Worm (Caenorhabditis elegans) whole organism, L4 larva: ENCODE measurements around the gene E04D5.4.

ENCODE experiments used
- F26F4.8 ChIP-seq: fragments of 200-800 bp; sonication (Bioruptor generic); conservative IDR thresholded peaks from 2 replicates; pipeline ENCODE4 v1.3.6; 2022; ENCODE audit warnings: missing genetic modification characterization, missing compliant biosample characterization
- F37D6.2 ChIP-seq: sonication (generic microtip); optimal IDR thresholded peaks from 2 replicates; lab custom pipeline; 2016; ENCODE audit warnings: mild to moderate bottlenecking, missing genetic modification characterization, missing compliant biosample characterization
- F44E2.7 ChIP-seq: fragments of 200-800 bp; sonication (Bioruptor generic); IDR thresholded peaks from 2 replicates; pipeline ENCODE4 v2.1.2; 2022; ENCODE audit warnings: missing genetic modification characterization, missing compliant biosample characterization
- R02D3.7 ChIP-seq: fragments of 150-350 bp; sonication (generic microtip); optimal IDR thresholded peaks from 3 replicates; lab custom pipeline; 2014; ENCODE audit warnings: missing biosample characterization, missing genetic modification characterization
- aha-1 ChIP-seq: fragments of 150-350 bp; peaks from one replicate; lab custom pipeline; 2014; ENCODE audit warnings: missing biosample characterization, missing genetic modification characterization
- ama-1 ChIP-seq: fragments of 150-350 bp; optimal IDR thresholded peaks from 2 replicates; lab custom pipeline; 2014; ENCODE audit warnings: inconsistent platforms, mixed read lengths
- ces-1 ChIP-seq: fragments of 150-350 bp; sonication (generic microtip); optimal IDR thresholded peaks from 4 replicates; lab custom pipeline; 2014; ENCODE audit warnings: missing biosample characterization, missing genetic modification reagents, missing genetic modification characterization
- ctbp-1 ChIP-seq: fragments of 200-800 bp; sonication (Bioruptor generic); IDR thresholded peaks from 2 replicates; pipeline ENCODE4 v1.3.6; 2022; ENCODE audit warnings: missing genetic modification reagents, missing genetic modification characterization, missing compliant biosample characterization
- daf-16 ChIP-seq, 3 experiments: sonication (generic microtip); optimal IDR thresholded peaks; 2 replicates each; lab custom pipeline; 2016 to 2017; ENCODE audit warnings: missing genetic modification characterization in 3 of 3, missing genetic modification reagents in 3 of 3, mild to moderate bottlenecking in 2 of 3, missing compliant biosample characterization in 2 of 3, missing biosample characterization in 1 of 3, moderate library complexity in 1 of 3
- daf-8 ChIP-seq: fragments of 200-800 bp; sonication (Bioruptor generic); IDR thresholded peaks from 2 replicates; pipeline ENCODE4 v1.3.6; 2022; ENCODE audit warnings: missing genetic modification characterization, missing compliant biosample characterization
- dmd-6 ChIP-seq: fragments of 200-800 bp; sonication (Bioruptor generic); IDR thresholded peaks from 2 replicates; pipeline ENCODE4 v1.3.6; 2022; ENCODE audit warnings: missing genetic modification reagents, missing genetic modification characterization, missing compliant biosample characterization
- dpl-1 ChIP-seq: fragments of 150-350 bp; optimal IDR thresholded peaks from 2 replicates; lab custom pipeline; 2014; ENCODE audit warnings: missing biosample characterization, missing genetic modification reagents, missing genetic modification characterization
- dve-1 ChIP-seq: sonication (generic microtip); optimal IDR thresholded peaks from 2 replicates; lab custom pipeline; 2017; ENCODE audit warnings: antibody characterized with exemption, mild to moderate bottlenecking, missing genetic modification characterization, missing compliant biosample characterization; ENCODE audit not compliant: insufficient read depth
- egl-27 ChIP-seq: sonication (generic microtip); optimal IDR thresholded peaks from 3 replicates; lab custom pipeline; 2017; ENCODE audit warnings: missing biosample characterization, missing genetic modification reagents, missing genetic modification characterization
- hif-1 ChIP-seq, 2 experiments: sonication (generic microtip); optimal IDR thresholded peaks; 2 replicates each; lab custom pipeline; 2016 to 2017; ENCODE audit warnings: missing compliant biosample characterization in 2 of 2, missing genetic modification characterization in 2 of 2, missing genetic modification reagents in 2 of 2, missing genotype in 2 of 2, mild to moderate bottlenecking in 1 of 2
- hlh-11 ChIP-seq: fragments of 200-800 bp; sonication (Bioruptor generic); optimal IDR thresholded peaks from 2 replicates; lab custom pipeline; 2018; ENCODE audit warnings: mild to moderate bottlenecking, missing genetic modification characterization, missing compliant biosample characterization
- hlh-30 ChIP-seq: sonication (generic microtip); optimal IDR thresholded peaks from 2 replicates; lab custom pipeline; 2017; ENCODE audit warnings: antibody characterized with exemption, mild to moderate bottlenecking, missing genetic modification characterization, missing compliant biosample characterization; ENCODE audit not compliant: insufficient read depth
- hmg-1.1 ChIP-seq: fragments of 200-800 bp; sonication (Bioruptor generic); IDR thresholded peaks from 2 replicates; pipeline ENCODE4 v1.3.6; 2022; ENCODE audit warnings: missing genetic modification reagents, missing genetic modification characterization, missing compliant biosample characterization
- lim-7 ChIP-seq: fragments of 200-800 bp; sonication (Bioruptor generic); IDR thresholded peaks from 2 replicates; pipeline ENCODE4 v1.3.6; 2022; ENCODE audit warnings: missing genetic modification characterization, missing compliant biosample characterization
- lin-13 ChIP-seq: fragments of 150-350 bp; optimal IDR thresholded peaks from 2 replicates; lab custom pipeline; 2014; ENCODE audit warnings: missing biosample characterization, missing genetic modification reagents, missing genetic modification characterization
- lin-29 ChIP-seq: fragments of 200-800 bp; sonication (Bioruptor generic); IDR thresholded peaks from 2 replicates; pipeline ENCODE4 v1.3.6; 2022; ENCODE audit warnings: missing genetic modification reagents, missing genetic modification characterization, missing compliant biosample characterization
- lin-38 ChIP-seq: fragments of 200-800 bp; sonication (Bioruptor generic); IDR thresholded peaks from 2 replicates; pipeline ENCODE4 v1.3.6; 2022; ENCODE audit warnings: missing genetic modification reagents, missing genetic modification characterization, missing compliant biosample characterization
- mdl-1 ChIP-seq, 2 experiments: fragments of 150-350 bp in 1 of 2; sonication (generic microtip) in 1 of 2; optimal IDR thresholded peaks; 2 replicates each; lab custom pipeline; 2014 to 2017; ENCODE audit warnings: missing biosample characterization in 2 of 2, missing genetic modification characterization in 2 of 2
- mep-1 ChIP-seq: fragments of 150-350 bp; sonication (generic microtip); optimal IDR thresholded peaks from 3 replicates; lab custom pipeline; 2014; ENCODE audit warnings: missing biosample characterization, missing genetic modification characterization
- mes-2 ChIP-seq: sonication (generic microtip); optimal IDR thresholded peaks from 2 replicates; lab custom pipeline; 2016; ENCODE audit warnings: missing genotype, mild to moderate bottlenecking, missing genetic modification characterization, missing compliant biosample characterization; ENCODE audit not compliant: poor library complexity, severe bottlenecking
- mxl-2 ChIP-seq: fragments of 200-800 bp; sonication (Bioruptor generic); conservative IDR thresholded peaks from 2 replicates; pipeline ENCODE4 v1.3.6; 2022; ENCODE audit warnings: missing genetic modification reagents, missing genetic modification characterization, missing compliant biosample characterization
- mxl-3 ChIP-seq: fragments of 200-800 bp; sonication (Bioruptor generic); optimal IDR thresholded peaks from 2 replicates; lab custom pipeline; 2018; ENCODE audit warnings: mild to moderate bottlenecking, missing genetic modification characterization, missing compliant biosample characterization
- nhr-10 ChIP-seq: fragments of 150-350 bp; optimal IDR thresholded peaks from 2 replicates; lab custom pipeline; 2014; ENCODE audit warnings: missing biosample characterization, missing genetic modification characterization
- nhr-102 ChIP-seq: sonication (generic microtip); optimal IDR thresholded peaks from 2 replicates; lab custom pipeline; 2016; ENCODE audit warnings: mild to moderate bottlenecking, missing genetic modification characterization, moderate library complexity, missing compliant biosample characterization
- nhr-11 ChIP-seq: fragments of 150-350 bp; optimal IDR thresholded peaks from 2 replicates; lab custom pipeline; 2014; ENCODE audit warnings: missing biosample characterization, missing genetic modification characterization
- nhr-111 ChIP-seq: fragments of 200-800 bp; sonication (Bioruptor generic); optimal IDR thresholded peaks from 2 replicates; lab custom pipeline; 2018; ENCODE audit warnings: mild to moderate bottlenecking, missing genetic modification characterization, missing compliant biosample characterization
- nhr-237 ChIP-seq: sonication (generic microtip); optimal IDR thresholded peaks from 2 replicates; lab custom pipeline; 2017; ENCODE audit warnings: missing biosample characterization, missing genetic modification characterization
- nhr-28 ChIP-seq: fragments of 150-350 bp; optimal IDR thresholded peaks from 2 replicates; lab custom pipeline; 2014; ENCODE audit warnings: missing biosample characterization, missing genetic modification characterization
- pha-4 ChIP-seq, 2 experiments: fragments of 150-350 bp in 1 of 2; fragments of 200-800 bp in 1 of 2; sonication (Bioruptor generic) in 1 of 2; IDR thresholded peaks in 1 of 2; optimal IDR thresholded peaks in 1 of 2; 2 replicates each; pipeline versions ENCODE4 v1.3.6 to Lab custom; 2014 to 2022; ENCODE audit warnings: missing genetic modification characterization in 2 of 2, missing genetic modification reagents in 2 of 2, missing biosample characterization in 1 of 2, missing compliant biosample characterization in 1 of 2
- rbr-2 ChIP-seq: sonication (generic microtip); optimal IDR thresholded peaks from 2 replicates; lab custom pipeline; 2016; ENCODE audit warnings: missing genotype, missing genetic modification characterization, missing compliant biosample characterization
- spr-3 ChIP-seq: fragments of 200-800 bp; sonication (Bioruptor generic); optimal IDR thresholded peaks from 2 replicates; lab custom pipeline; 2018; ENCODE audit warnings: mild to moderate bottlenecking, missing genetic modification characterization, missing compliant biosample characterization
- tra-1 ChIP-seq: fragments of 200-800 bp; sonication (Bioruptor generic); IDR thresholded peaks from 2 replicates; pipeline ENCODE4 v1.3.6; 2022; ENCODE audit warnings: missing genetic modification reagents, missing genetic modification characterization, missing compliant biosample characterization
- unc-39 ChIP-seq: sonication (generic microtip); optimal IDR thresholded peaks from 2 replicates; lab custom pipeline; 2017; ENCODE audit warnings: missing biosample characterization, missing genetic modification characterization
- unc-62 ChIP-seq, 3 experiments: fragments of 150-350 bp in 1 of 3; sonication (generic microtip); optimal IDR thresholded peaks in 2 of 3; peaks in 1 of 3; 1 replicate in 1 of 3; 2 replicates in 2 of 3; lab custom pipeline; 2014 to 2017; ENCODE audit warnings: missing biosample characterization in 3 of 3, missing genetic modification characterization in 3 of 3, missing genetic modification reagents in 3 of 3, missing genotype in 1 of 3
- vab-7 ChIP-seq: fragments of 200-800 bp; sonication (Bioruptor generic); IDR thresholded peaks from 2 replicates; pipeline ENCODE4 v1.3.6; 2022; ENCODE audit warnings: missing genetic modification reagents, missing genetic modification characterization, missing compliant biosample characterization
- zag-1 ChIP-seq: fragments of 150-350 bp; optimal IDR thresholded peaks from 2 replicates; lab custom pipeline; 2014; ENCODE audit warnings: missing biosample characterization, missing genetic modification characterization

E04D5.4 gene

DNA sequence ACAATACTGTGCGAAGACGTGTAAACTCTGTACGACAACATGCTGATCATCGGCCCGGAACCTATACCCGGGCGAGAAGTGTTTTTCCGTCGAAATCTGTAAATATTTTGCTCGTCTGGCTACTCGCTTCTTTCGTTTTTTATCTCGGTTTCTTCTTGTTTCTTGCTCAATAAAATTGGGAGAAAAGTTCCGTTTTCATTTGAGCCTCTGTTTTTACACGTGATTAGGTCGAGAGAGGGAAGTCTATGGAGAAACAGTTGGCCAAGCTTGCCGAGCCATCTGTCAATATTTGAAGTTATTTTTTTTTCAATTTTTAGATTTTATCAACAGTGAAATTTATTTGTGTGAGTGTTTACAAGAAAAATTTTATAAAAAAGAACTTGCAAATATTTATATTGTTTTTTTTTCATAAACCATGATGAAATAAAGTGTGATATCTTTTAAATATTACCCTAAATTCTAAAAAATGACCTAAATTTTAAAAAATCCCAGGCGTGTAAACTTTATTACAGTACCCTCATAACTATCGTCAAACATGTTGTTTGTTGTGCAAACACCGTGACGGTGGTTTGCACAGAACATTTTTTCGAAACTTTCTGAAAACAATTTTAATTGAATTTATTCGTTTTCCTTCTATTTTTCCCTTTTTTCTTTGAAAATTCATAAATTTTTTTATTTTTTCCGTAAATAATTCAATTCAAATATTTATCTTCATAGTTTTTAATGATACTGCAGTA, 5.1 kb downstream of the E04D5.4 start (continued):
- TF ChIP-seq nhr-111 (GFP tag; lab: Kevin White, UChicago) = no peak
- no peak for TF ChIP-seq mxl-2 (GFP tag; lab: Robert Waterston, UW)
- no peak for TF ChIP-seq F37D6.2 (tag; lab: Kevin White, UChicago)
- TF ChIP-seq mxl-3 (GFP tag; lab: Kevin White, UChicago) = no peak
- no peak for TF ChIP-seq lim-7 (GFP tag; lab: Robert Waterston, UW)
- no peak for TF ChIP-seq lin-13
- TF ChIP-seq egl-27 (tag; lab: Kevin White, UChicago) = no peak
- TF ChIP-seq zag-1 (tag; lab: Kevin White, UChicago) = no peak
- TF ChIP-seq, all 104 proteins: peak for 6

DNA sequence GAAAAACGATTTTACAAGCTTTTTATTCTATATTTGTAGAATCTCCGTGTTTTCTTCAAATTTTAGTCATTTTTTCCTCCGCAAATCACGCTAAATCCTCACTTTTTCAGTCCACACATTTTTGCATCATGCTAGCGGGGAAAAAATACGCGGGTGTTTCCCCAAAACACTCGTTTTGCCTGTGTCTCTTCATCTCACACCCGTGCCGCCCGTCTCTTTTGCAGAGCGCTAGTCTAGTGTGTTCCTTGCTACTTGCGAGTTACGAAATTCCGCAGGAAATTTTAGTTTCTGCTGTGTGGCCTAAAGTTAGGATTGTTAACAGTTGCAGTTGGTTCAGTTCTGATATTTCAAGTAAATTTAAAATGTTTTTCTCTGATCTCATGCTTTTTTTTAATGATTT, 5.7 kb downstream of the E04D5.4 start:
- TF ChIP-seq mep-1 (tag; lab: Kevin White, UChicago) (peak; percentile 3), hif-1 (tag; optimal IDR thresholded peaks at IDR 0.05; lab: Kevin White, UChicago) (peak in 1 of 2 experiments; percentile 30), hlh-30 (peak; percentile 49), ctbp-1 (GFP tag; lab: Robert Waterston, UW) (no peak), daf-8 (GFP tag; lab: Robert Waterston, UW) (no peak), nhr-11 (tag; lab: Kevin White, UChicago) (peak; percentile 75), mdl-1 (tag; optimal IDR thresholded peaks at IDR 0.05; lab: Kevin White, UChicago) (peak; percentile 51 to 67), nhr-237 (no peak), unc-62 (GFP tag; optimal IDR thresholded peaks at IDR 0.05 in 1 of 2; lab: Kevin White, UChicago) (no peak), unc-62 (tag; optimal IDR thresholded peaks at IDR 0.05; lab: Kevin White, UChicago) (no peak), hmg-1.1 (GFP tag; lab: Robert Waterston, UW) (peak; percentile 64), ama-1 (lab: Kevin White, UChicago) (peak; percentile 23), tra-1 (GFP tag; lab: Robert Waterston, UW) (peak; percentile 52; the same call in 1 of the 2 replicates), vab-7 (GFP tag; lab: Robert Waterston, UW) (no peak), nhr-28 (tag; lab: Kevin White, UChicago) (peak; percentile 77), spr-3 (GFP tag; lab: Kevin White, UChicago) (no peak), ces-1 (no peak), hlh-11 (peak; percentile 28), unc-39 (tag; lab: Kevin White, UChicago) (no peak), dve-1 (tag; lab: Kevin White, UChicago) (no peak), R02D3.7 (tag; lab: Kevin White, UChicago) (no peak), mxl-3 (GFP tag; lab: Kevin White, UChicago) (peak; percentile 66), mes-2 (tag; lab: Kevin White, UChicago) (peak; percentile 44), dmd-6 (GFP tag; lab: Robert Waterston, UW) (peak; percentile 38; the same call in 1 of the 2 replicates), daf-16 (GFP tag; optimal IDR thresholded peaks at IDR 0.05; lab: Kevin White, UChicago) (no peak), daf-16 (tag; optimal IDR thresholded peaks at IDR 0.05; lab: Kevin White, UChicago) (peak; percentile 27), lin-38 (GFP tag; lab: Robert Waterston, UW) (no peak; the same call in 1 of the 2 replicates), lin-29 (no peak), aha-1 (tag; lab: Kevin White, UChicago) (peak; percentile 83), F26F4.8 (GFP tag; lab: Robert Waterston, UW) (no peak), rbr-2 (tag; lab: Kevin White, UChicago) (peak; percentile 33), dpl-1 (peak; percentile 17), nhr-10 (no peak), pha-4 (GFP tag; IDR thresholded peaks at IDR 0.05; lab: Robert Waterston, UW) (no peak), pha-4 (tag; optimal IDR thresholded peaks at IDR 0.05; lab: Kevin White, UChicago) (peak; percentile 8), nhr-102 (no peak), F44E2.7 (no peak)
